Worm (Caenorhabditis elegans) whole organism, L4 larva: ENCODE results near the gene Y45F10D.7.

Experiments
- F37D6.2 ChIP-seq: sonication (generic microtip); optimal IDR thresholded peaks from 2 replicates; lab custom pipeline; 2016; ENCODE audit warnings: mild to moderate bottlenecking, missing genetic modification characterization, missing compliant biosample characterization
- T20F7.1 ChIP-seq: fragments of 200-800 bp; sonication (Bioruptor generic); optimal IDR thresholded peaks from 2 replicates; lab custom pipeline; 2018; ENCODE audit warnings: mild to moderate bottlenecking, missing genetic modification characterization, missing compliant biosample characterization
- aha-1 ChIP-seq: fragments of 150-350 bp; peaks from one replicate; lab custom pipeline; 2014; ENCODE audit warnings: missing biosample characterization, missing genetic modification characterization
- ama-1 ChIP-seq: fragments of 150-350 bp; optimal IDR thresholded peaks from 2 replicates; lab custom pipeline; 2014; ENCODE audit warnings: inconsistent platforms, mixed read lengths
- attf-4 ChIP-seq: sonication (generic microtip); optimal IDR thresholded peaks from 3 replicates; lab custom pipeline; 2017; ENCODE audit warnings: missing biosample characterization, missing genetic modification characterization
- ceh-32 ChIP-seq: sonication (generic microtip); optimal IDR thresholded peaks from 2 replicates; lab custom pipeline; 2016; ENCODE audit warnings: mild to moderate bottlenecking, missing genetic modification characterization, missing compliant biosample characterization; ENCODE audit not compliant: poor library complexity
- ceh-62 ChIP-seq: sonication (generic microtip); optimal IDR thresholded peaks from 2 replicates; lab custom pipeline; 2017; ENCODE audit warnings: missing biosample characterization, missing genetic modification characterization
- ces-1 ChIP-seq: fragments of 150-350 bp; sonication (generic microtip); optimal IDR thresholded peaks from 4 replicates; lab custom pipeline; 2014; ENCODE audit warnings: missing biosample characterization, missing genetic modification reagents, missing genetic modification characterization
- daf-16 ChIP-seq, 3 experiments: sonication (generic microtip); optimal IDR thresholded peaks; 2 replicates each; lab custom pipeline; 2016 to 2017; ENCODE audit warnings: missing genetic modification characterization in 3 of 3, missing genetic modification reagents in 3 of 3, mild to moderate bottlenecking in 2 of 3, missing compliant biosample characterization in 2 of 3, missing biosample characterization in 1 of 3, moderate library complexity in 1 of 3
- daf-8 ChIP-seq: fragments of 200-800 bp; sonication (Bioruptor generic); IDR thresholded peaks from 2 replicates; pipeline ENCODE4 v1.3.6; 2022; ENCODE audit warnings: missing genetic modification characterization, missing compliant biosample characterization
- dmd-6 ChIP-seq: fragments of 200-800 bp; sonication (Bioruptor generic); IDR thresholded peaks from 2 replicates; pipeline ENCODE4 v1.3.6; 2022; ENCODE audit warnings: missing genetic modification reagents, missing genetic modification characterization, missing compliant biosample characterization
- dpl-1 ChIP-seq: fragments of 150-350 bp; optimal IDR thresholded peaks from 2 replicates; lab custom pipeline; 2014; ENCODE audit warnings: missing biosample characterization, missing genetic modification reagents, missing genetic modification characterization
- dve-1 ChIP-seq: sonication (generic microtip); optimal IDR thresholded peaks from 2 replicates; lab custom pipeline; 2017; ENCODE audit warnings: antibody characterized with exemption, mild to moderate bottlenecking, missing genetic modification characterization, missing compliant biosample characterization; ENCODE audit not compliant: insufficient read depth
- fkh-10 ChIP-seq: fragments of 150-350 bp; optimal IDR thresholded peaks from 2 replicates; lab custom pipeline; 2014; ENCODE audit warnings: missing biosample characterization, missing genetic modification reagents, missing genetic modification characterization
- gei-8 ChIP-seq: fragments of 200-800 bp; sonication (Bioruptor generic); optimal IDR thresholded peaks from 2 replicates; lab custom pipeline; 2018; ENCODE audit warnings: mild to moderate bottlenecking, missing genetic modification characterization, missing compliant biosample characterization
- hif-1 ChIP-seq, 2 experiments: sonication (generic microtip); optimal IDR thresholded peaks; 2 replicates each; lab custom pipeline; 2016 to 2017; ENCODE audit warnings: missing compliant biosample characterization in 2 of 2, missing genetic modification characterization in 2 of 2, missing genetic modification reagents in 2 of 2, missing genotype in 2 of 2, mild to moderate bottlenecking in 1 of 2
- hlh-30 ChIP-seq: sonication (generic microtip); optimal IDR thresholded peaks from 2 replicates; lab custom pipeline; 2017; ENCODE audit warnings: antibody characterized with exemption, mild to moderate bottlenecking, missing genetic modification characterization, missing compliant biosample characterization; ENCODE audit not compliant: insufficient read depth
- jun-1 ChIP-seq: fragments of 150-350 bp; optimal IDR thresholded peaks from 2 replicates; lab custom pipeline; 2014; ENCODE audit warnings: missing biosample characterization, missing genetic modification reagents, missing genetic modification characterization
- lin-1 ChIP-seq: fragments of 200-800 bp; sonication (Bioruptor generic); IDR thresholded peaks from 2 replicates; pipeline ENCODE4 v1.3.6; 2022; ENCODE audit warnings: missing genetic modification reagents, missing genetic modification characterization, missing compliant biosample characterization
- lin-13 ChIP-seq: fragments of 150-350 bp; optimal IDR thresholded peaks from 2 replicates; lab custom pipeline; 2014; ENCODE audit warnings: missing biosample characterization, missing genetic modification reagents, missing genetic modification characterization
- lin-29 ChIP-seq: fragments of 200-800 bp; sonication (Bioruptor generic); IDR thresholded peaks from 2 replicates; pipeline ENCODE4 v1.3.6; 2022; ENCODE audit warnings: missing genetic modification reagents, missing genetic modification characterization, missing compliant biosample characterization
- lin-38 ChIP-seq: fragments of 200-800 bp; sonication (Bioruptor generic); IDR thresholded peaks from 2 replicates; pipeline ENCODE4 v1.3.6; 2022; ENCODE audit warnings: missing genetic modification reagents, missing genetic modification characterization, missing compliant biosample characterization
- lin-39 ChIP-seq: fragments of 150-350 bp; optimal IDR thresholded peaks from 2 replicates; lab custom pipeline; 2014; ENCODE audit warnings: missing biosample characterization, missing genetic modification reagents, missing genetic modification characterization
- lir-3 ChIP-seq: sonication (generic microtip); optimal IDR thresholded peaks from 2 replicates; lab custom pipeline; 2016; ENCODE audit warnings: mild to moderate bottlenecking, missing genetic modification characterization, missing compliant biosample characterization
- lsy-2 ChIP-seq, 2 experiments: fragments of 150-350 bp in 1 of 2; sonication (generic microtip) in 1 of 2; optimal IDR thresholded peaks; 2 replicates each; lab custom pipeline; 2014 to 2017; ENCODE audit warnings: missing biosample characterization in 2 of 2, missing genetic modification characterization in 2 of 2
- mdl-1 ChIP-seq, 2 experiments: fragments of 150-350 bp in 1 of 2; sonication (generic microtip) in 1 of 2; optimal IDR thresholded peaks; 2 replicates each; lab custom pipeline; 2014 to 2017; ENCODE audit warnings: missing biosample characterization in 2 of 2, missing genetic modification characterization in 2 of 2
- mdt-29 ChIP-seq: fragments of 200-800 bp; sonication (Bioruptor generic); IDR thresholded peaks from 2 replicates; pipeline ENCODE4 v1.3.6; 2022; ENCODE audit warnings: missing genetic modification reagents, missing genetic modification characterization, missing compliant biosample characterization
- mep-1 ChIP-seq: fragments of 150-350 bp; sonication (generic microtip); optimal IDR thresholded peaks from 3 replicates; lab custom pipeline; 2014; ENCODE audit warnings: missing biosample characterization, missing genetic modification characterization
- mes-2 ChIP-seq: sonication (generic microtip); optimal IDR thresholded peaks from 2 replicates; lab custom pipeline; 2016; ENCODE audit warnings: missing genotype, mild to moderate bottlenecking, missing genetic modification characterization, missing compliant biosample characterization; ENCODE audit not compliant: poor library complexity, severe bottlenecking
- mxl-2 ChIP-seq: fragments of 200-800 bp; sonication (Bioruptor generic); conservative IDR thresholded peaks from 2 replicates; pipeline ENCODE4 v1.3.6; 2022; ENCODE audit warnings: missing genetic modification reagents, missing genetic modification characterization, missing compliant biosample characterization
- nhr-11 ChIP-seq: fragments of 150-350 bp; optimal IDR thresholded peaks from 2 replicates; lab custom pipeline; 2014; ENCODE audit warnings: missing biosample characterization, missing genetic modification characterization
- nhr-28 ChIP-seq: fragments of 150-350 bp; optimal IDR thresholded peaks from 2 replicates; lab custom pipeline; 2014; ENCODE audit warnings: missing biosample characterization, missing genetic modification characterization
- nhr-48 ChIP-seq: sonication (generic microtip); optimal IDR thresholded peaks from 2 replicates; lab custom pipeline; 2016; ENCODE audit warnings: mild to moderate bottlenecking, missing genetic modification characterization, missing compliant biosample characterization
- nhr-6 ChIP-seq: fragments of 150-350 bp; optimal IDR thresholded peaks from 2 replicates; lab custom pipeline; 2014; ENCODE audit warnings: missing biosample characterization, missing genetic modification characterization
- rbr-2 ChIP-seq: sonication (generic microtip); optimal IDR thresholded peaks from 2 replicates; lab custom pipeline; 2016; ENCODE audit warnings: missing genotype, missing genetic modification characterization, missing compliant biosample characterization
- saeg-2 ChIP-seq: fragments of 200-800 bp; sonication (Bioruptor generic); IDR thresholded peaks from 2 replicates; pipeline ENCODE4 v1.3.6; 2022; ENCODE audit warnings: missing genetic modification reagents, missing genetic modification characterization, missing compliant biosample characterization
- snpc-1.2 ChIP-seq: fragments of 200-800 bp; sonication (Bioruptor generic); IDR thresholded peaks from 2 replicates; pipeline ENCODE4 v1.3.6; 2022; ENCODE audit warnings: missing genetic modification reagents, missing genetic modification characterization, missing compliant biosample characterization
- snpc-4 ChIP-seq: fragments of 150-350 bp; optimal IDR thresholded peaks from 2 replicates; lab custom pipeline; 2014; ENCODE audit warnings: missing biosample characterization, missing genetic modification characterization
- tag-97 ChIP-seq: fragments of 200-800 bp; sonication (Bioruptor generic); IDR thresholded peaks from 2 replicates; pipeline ENCODE4 v1.3.6; 2022; ENCODE audit warnings: missing genetic modification characterization, missing compliant biosample characterization
- unc-130 ChIP-seq: sonication (generic microtip); optimal IDR thresholded peaks from 2 replicates; lab custom pipeline; 2016; ENCODE audit warnings: missing genetic modification reagents, missing genetic modification characterization, missing compliant biosample characterization
- unc-62 ChIP-seq, 3 experiments: fragments of 150-350 bp in 1 of 3; sonication (generic microtip); optimal IDR thresholded peaks in 2 of 3; peaks in 1 of 3; 1 replicate in 1 of 3; 2 replicates in 2 of 3; lab custom pipeline; 2014 to 2017; ENCODE audit warnings: missing biosample characterization in 3 of 3, missing genetic modification characterization in 3 of 3, missing genetic modification reagents in 3 of 3, missing genotype in 1 of 3
- zag-1 ChIP-seq: fragments of 150-350 bp; optimal IDR thresholded peaks from 2 replicates; lab custom pipeline; 2014; ENCODE audit warnings: missing biosample characterization, missing genetic modification characterization
- zfp-2 ChIP-seq: sonication (generic microtip); optimal IDR thresholded peaks from 2 replicates; lab custom pipeline; 2016; ENCODE audit warnings: mild to moderate bottlenecking, missing genetic modification characterization, missing compliant biosample characterization
- zip-11 ChIP-seq: fragments of 200-800 bp; sonication (Bioruptor generic); IDR thresholded peaks from 2 replicates; pipeline ENCODE4 v1.3.6; 2022; ENCODE audit warnings: missing genetic modification characterization, missing compliant biosample characterization
- zip-2 ChIP-seq: fragments of 150-350 bp; optimal IDR thresholded peaks from 2 replicates; lab custom pipeline; 2014; ENCODE audit warnings: missing biosample characterization, missing genetic modification characterization
- ztf-11 ChIP-seq: fragments of 150-350 bp; optimal IDR thresholded peaks from 2 replicates; lab custom pipeline; 2014; ENCODE audit warnings: missing biosample characterization, missing genetic modification characterization
- ztf-7 ChIP-seq: fragments of 150-350 bp; optimal IDR thresholded peaks from 2 replicates; lab custom pipeline; 2014; ENCODE audit warnings: missing biosample characterization, missing genetic modification characterization

Y45F10D.7 gene

DNA sequence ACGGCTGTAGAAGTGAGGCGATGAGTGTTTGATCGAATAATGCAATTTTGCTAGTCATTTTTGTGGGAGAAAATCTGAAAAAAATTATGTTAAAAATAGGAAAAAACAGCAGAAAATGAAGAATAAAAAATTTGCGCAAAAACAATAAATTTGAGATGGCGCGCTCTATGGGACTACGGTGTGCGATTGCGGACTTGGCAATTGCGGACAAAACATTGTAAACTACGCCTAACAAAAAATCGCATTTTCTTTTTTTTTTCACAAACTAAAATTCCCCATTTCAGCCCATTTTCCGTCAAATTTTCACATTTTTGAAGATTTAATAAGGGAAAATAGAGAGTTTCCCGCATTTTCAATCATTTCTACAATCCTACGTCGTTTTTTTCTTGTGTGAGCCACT, at the start of gene Y45F10D.7, which contains the start of gene sas-6:
Y45F10D.7 (plus strand) TSS at position 256 of the 400 bp plus-strand sequence.
sas-6 (minus strand) TSS at position 80 of the 400 bp plus-strand sequence.
- TF ChIP-seq mdt-29 (no peak), lin-13 (peak; percentile 61), ztf-11 (no peak), attf-4 (tag; lab: Kevin White, UChicago) (no peak), mep-1 (tag; lab: Kevin White, UChicago) (peak; percentile 57), nhr-11 (tag; lab: Kevin White, UChicago) (peak; percentile 13), dpl-1 (peak; percentile 89), ama-1 (lab: Kevin White, UChicago) (peak; percentile 11), jun-1 (no peak), zfp-2 (tag; lab: Kevin White, UChicago) (no peak), ztf-7 (peak; percentile 17), unc-130 (GFP tag; lab: Kevin White, UChicago) (peak; percentile 44), F37D6.2 (no peak), fkh-10 (GFP tag; lab: Kevin White, UChicago) (peak; percentile 11), dmd-6 (GFP tag; lab: Robert Waterston, UW) (peak; percentile 40; the same call in 1 of the 2 replicates), ceh-32 (tag; lab: Kevin White, UChicago) (no peak), tag-97 (GFP tag; lab: Robert Waterston, UW) (no peak), T20F7.1 (GFP tag; lab: Kevin White, UChicago) (peak; percentile 44), mes-2 (tag; lab: Kevin White, UChicago) (peak; percentile 83), lin-39 (tag; lab: Kevin White, UChicago) (no peak), snpc-4 (tag; lab: Kevin White, UChicago) (peak; percentile 22), hif-1 (tag; optimal IDR thresholded peaks at IDR 0.05; lab: Kevin White, UChicago) (peak in 1 of 2 experiments; percentile 40), nhr-48 (tag; lab: Kevin White, UChicago) (no peak), nhr-6 (tag; lab: Kevin White, UChicago) (peak; percentile 21), lin-1 (GFP tag; lab: Robert Waterston, UW) (no peak), mxl-2 (GFP tag; lab: Robert Waterston, UW) (no peak), rbr-2 (tag; lab: Kevin White, UChicago) (peak; percentile 19), gei-8 (GFP tag; lab: Kevin White, UChicago) (no peak), ceh-62 (tag; lab: Kevin White, UChicago) (no peak), hlh-30 (tag; lab: Kevin White, UChicago) (peak; percentile 72), ces-1 (GFP tag; lab: Kevin White, UChicago) (no peak), snpc-1.2 (peak; percentile 93), zip-2 (tag; lab: Kevin White, UChicago) (no peak), lir-3 (tag; lab: Kevin White, UChicago) (no peak), lsy-2 (tag; optimal IDR thresholded peaks at IDR 0.05; lab: Kevin White, UChicago) (peak; percentile 92 to 99), saeg-2 (GFP tag; lab: Robert Waterston, UW) (no peak), unc-62 (GFP tag; optimal IDR thresholded peaks at IDR 0.05 in 1 of 2; lab: Kevin White, UChicago) (peak in 1 of 2 experiments; percentile 40), unc-62 (tag; optimal IDR thresholded peaks at IDR 0.05; lab: Kevin White, UChicago) (no peak), daf-8 (no peak), nhr-28 (tag; lab: Kevin White, UChicago) (peak; percentile 7), mdl-1 (tag; optimal IDR thresholded peaks at IDR 0.05; lab: Kevin White, UChicago) (no peak), lin-29 (no peak), aha-1 (peak; percentile 96), zip-11 (GFP tag; lab: Robert Waterston, UW) (no peak), dve-1 (tag; lab: Kevin White, UChicago) (peak; percentile 25), daf-16 (GFP tag; optimal IDR thresholded peaks at IDR 0.05; lab: Kevin White, UChicago) (no peak), daf-16 (tag; optimal IDR thresholded peaks at IDR 0.05; lab: Kevin White, UChicago) (no peak), lin-38 (GFP tag; lab: Robert Waterston, UW) (peak; percentile 67), zag-1 (tag; lab: Kevin White, UChicago) (no peak)
